Fruit fly (Drosophila melanogaster) whole organism, embryonic: ENCODE results near the gene Glys.

Experiments
- Asciz ChIP-seq: fragments of 200-800 bp; sonication (Bioruptor generic); optimal IDR thresholded peaks from 2 replicates; lab custom pipeline; 2017; ENCODE audit warnings: missing biosample characterization, mild to moderate bottlenecking, missing genetic modification characterization, missing genetic modification reagents
- BEAF-32 ChIP-seq: fragments of 200-800 bp; sonication (Bioruptor generic); optimal IDR thresholded peaks from 3 replicates; lab custom pipeline; 2017; ENCODE audit warnings: missing biosample characterization, missing genetic modification characterization, mild to moderate bottlenecking, moderate library complexity, missing genetic modification reagents
- CG10274 ChIP-seq: fragments of 200-800 bp; sonication (Bioruptor generic); optimal IDR thresholded peaks from 3 replicates; lab custom pipeline; 2017; ENCODE audit warnings: missing biosample characterization, mild to moderate bottlenecking, missing genetic modification characterization
- CG13894 ChIP-seq: fragments of 200-800 bp; sonication (Bioruptor generic); optimal IDR thresholded peaks from 3 replicates; lab custom pipeline; 2018; ENCODE audit warnings: missing biosample characterization, mild to moderate bottlenecking, missing genetic modification characterization, moderate library complexity
- CG14014 ChIP-seq: fragments of 200-800 bp; sonication (Bioruptor generic); IDR thresholded peaks from 2 replicates; pipeline ENCODE4 v1.3.6; 2022; ENCODE audit warnings: missing biosample characterization, missing genetic modification characterization
- CG15011 ChIP-seq: fragments of 200-800 bp; sonication (Bioruptor generic); optimal IDR thresholded peaks from 3 replicates; lab custom pipeline; 2018; ENCODE audit warnings: missing biosample characterization, mild to moderate bottlenecking, missing genetic modification characterization
- CG1647 ChIP-seq: fragments of 200-800 bp; sonication (Bioruptor generic); optimal IDR thresholded peaks from 3 replicates; lab custom pipeline; 2016; ENCODE audit warnings: missing biosample characterization, missing genetic modification characterization
- CG2120 ChIP-seq: fragments of 200-800 bp; sonication (Bioruptor generic); optimal IDR thresholded peaks from 3 replicates; lab custom pipeline; 2016; ENCODE audit warnings: missing biosample characterization, missing genetic modification characterization
- CG2875 ChIP-seq: fragments of 200-800 bp; sonication (Bioruptor generic); optimal IDR thresholded peaks from 2 replicates; lab custom pipeline; 2017; ENCODE audit warnings: missing biosample characterization, mild to moderate bottlenecking, missing genetic modification characterization, missing genetic modification reagents
- CG30403 ChIP-seq: fragments of 200-800 bp; sonication (Bioruptor generic); optimal IDR thresholded peaks from 3 replicates; lab custom pipeline; 2016; ENCODE audit warnings: missing biosample characterization, missing genetic modification characterization
- CG5953 ChIP-seq: fragments of 200-800 bp; sonication (Bioruptor generic); IDR thresholded peaks from 2 replicates; pipeline ENCODE4 v1.3.6; 2022; ENCODE audit warnings: missing biosample characterization, missing genetic modification characterization
- CG6683 ChIP-seq: fragments of 200-800 bp; sonication (Bioruptor generic); optimal IDR thresholded peaks from 2 replicates; lab custom pipeline; 2017; ENCODE audit warnings: missing biosample characterization, mild to moderate bottlenecking, missing genetic modification characterization, missing genetic modification reagents
- CG6689 ChIP-seq: fragments of 200-800 bp; sonication (Bioruptor generic); IDR thresholded peaks from 2 replicates; pipeline ENCODE4 v1.3.6; 2022; ENCODE audit warnings: missing biosample characterization, missing genetic modification characterization
- CG9797 ChIP-seq: fragments of 200-800 bp; sonication (Bioruptor generic); optimal IDR thresholded peaks from 3 replicates; lab custom pipeline; 2018; ENCODE audit warnings: missing biosample characterization, mild to moderate bottlenecking, missing genetic modification characterization
- CG9876 ChIP-seq: fragments of 200-800 bp; sonication (Bioruptor generic); optimal IDR thresholded peaks from 2 replicates; lab custom pipeline; 2016; ENCODE audit warnings: missing biosample characterization, missing genetic modification characterization
- CTCF ChIP-seq: fragments of 200-800 bp; sonication (Bioruptor generic); optimal IDR thresholded peaks from 2 replicates; lab custom pipeline; 2017; ENCODE audit warnings: missing biosample characterization, mild to moderate bottlenecking, missing genetic modification characterization, moderate library complexity
- CoRest ChIP-seq: fragments of 200-800 bp; sonication (Bioruptor generic); optimal IDR thresholded peaks from 3 replicates; lab custom pipeline; 2018; ENCODE audit warnings: missing biosample characterization, mild to moderate bottlenecking, missing genetic modification characterization, moderate library complexity
- Dbx ChIP-seq: fragments of 200-800 bp; sonication (Bioruptor generic); IDR thresholded peaks from 3 replicates; pipeline ENCODE4 v1.3.6; 2022; ENCODE audit warnings: missing biosample characterization, missing genetic modification characterization
- Dip3 ChIP-seq: fragments of 200-800 bp; sonication (Bioruptor generic); optimal IDR thresholded peaks from 3 replicates; lab custom pipeline; 2016; ENCODE audit warnings: missing biosample characterization, missing genetic modification characterization
- Elba2 ChIP-seq: fragments of 200-800 bp; sonication (Bioruptor generic); optimal IDR thresholded peaks from 3 replicates; lab custom pipeline; 2016; ENCODE audit warnings: missing biosample characterization, missing genetic modification characterization
- H2.0 ChIP-seq: fragments of 200-800 bp; sonication (Bioruptor generic); IDR thresholded peaks from 2 replicates; pipeline ENCODE4 v1.3.6; 2022; ENCODE audit warnings: missing biosample characterization, missing genetic modification characterization
- HLH4C ChIP-seq: fragments of 200-800 bp; sonication (Bioruptor generic); IDR thresholded peaks from 3 replicates; pipeline ENCODE4 v1.3.6; 2022; ENCODE audit warnings: missing biosample characterization, missing genetic modification characterization; ENCODE audit not compliant: partially characterized antibody
- Hand ChIP-seq: fragments of 200-800 bp; sonication (Bioruptor generic); optimal IDR thresholded peaks from 2 replicates; lab custom pipeline; 2017; ENCODE audit warnings: mild to moderate bottlenecking, missing biosample characterization, missing genetic modification reagents, missing genetic modification characterization
- Hr51 ChIP-seq, 2 experiments: fragments of 200-800 bp; sonication (Bioruptor generic); optimal IDR thresholded peaks; 2 replicates in 1 of 2; 3 replicates in 1 of 2; lab custom pipeline; 2016 to 2018; ENCODE audit warnings: missing biosample characterization in 2 of 2, missing genetic modification characterization in 2 of 2, mild to moderate bottlenecking in 1 of 2, moderate library complexity in 1 of 2
- Lim3 ChIP-seq: fragments of 200-800 bp; sonication (Bioruptor generic); IDR thresholded peaks from 2 replicates; pipeline ENCODE4 v1.3.6; 2022; ENCODE audit warnings: missing biosample characterization, missing genetic modification characterization
- Oli ChIP-seq: fragments of 200-800 bp; sonication (Bioruptor generic); optimal IDR thresholded peaks from 2 replicates; lab custom pipeline; 2018; ENCODE audit warnings: missing biosample characterization, mild to moderate bottlenecking, missing genetic modification characterization, moderate library complexity
- Rfx ChIP-seq: fragments of 200-800 bp; sonication (Bioruptor generic); IDR thresholded peaks from 2 replicates; pipeline ENCODE4 v1.3.6; 2022; ENCODE audit warnings: missing biosample characterization, missing genetic modification characterization
- Rx ChIP-seq: fragments of 200-800 bp; sonication (Bioruptor generic); IDR thresholded peaks from 2 replicates; pipeline ENCODE4 v1.3.6; 2022; ENCODE audit warnings: missing biosample characterization, missing genetic modification characterization
- Ssrp ChIP-seq: fragments of 200-800 bp; sonication (Bioruptor generic); optimal IDR thresholded peaks from 2 replicates; lab custom pipeline; 2018; ENCODE audit warnings: missing biosample characterization, mild to moderate bottlenecking, missing genetic modification characterization, moderate library complexity
- Usf ChIP-seq: fragments of 200-800 bp; sonication (Bioruptor generic); optimal IDR thresholded peaks from 2 replicates; lab custom pipeline; 2017; ENCODE audit warnings: missing genotype, missing biosample characterization, missing genetic modification characterization
- bigmax ChIP-seq: fragments of 200-800 bp; sonication (Bioruptor generic); optimal IDR thresholded peaks from 2 replicates; lab custom pipeline; 2018; ENCODE audit warnings: missing biosample characterization, mild to moderate bottlenecking, missing genetic modification characterization
- bowl ChIP-seq: fragments of 200-800 bp; sonication (Bioruptor generic); IDR thresholded peaks from 2 replicates; pipeline ENCODE4 v1.3.6; 2022; ENCODE audit warnings: missing biosample characterization, missing genetic modification characterization
- cato ChIP-seq: fragments of 200-800 bp; sonication (Bioruptor generic); optimal IDR thresholded peaks from 2 replicates; lab custom pipeline; 2016; ENCODE audit warnings: missing biosample characterization, missing genetic modification characterization, borderline replicate concordance
- chinmo ChIP-seq: fragments of 200-800 bp; sonication (Bioruptor generic); IDR thresholded peaks from 4 replicates; pipeline ENCODE4 v1.3.6; 2022; ENCODE audit warnings: missing biosample characterization, missing genetic modification characterization; ENCODE audit not compliant: partially characterized antibody
- disco-r ChIP-seq: fragments of 200-800 bp; sonication (Bioruptor generic); optimal IDR thresholded peaks from 2 replicates; lab custom pipeline; 2016; ENCODE audit warnings: missing biosample characterization, missing genetic modification characterization
- dmrt99B ChIP-seq: fragments of 200-800 bp; sonication (Bioruptor generic); optimal IDR thresholded peaks from 2 replicates; lab custom pipeline; 2018; ENCODE audit warnings: missing biosample characterization, mild to moderate bottlenecking, missing genetic modification characterization, moderate library complexity
- eyg ChIP-seq: fragments of 200-800 bp; sonication (Bioruptor generic); optimal IDR thresholded peaks from 3 replicates; lab custom pipeline; 2016; ENCODE audit warnings: missing biosample characterization, missing genetic modification characterization
- fd64A ChIP-seq: fragments of 200-800 bp; sonication (Bioruptor generic); optimal IDR thresholded peaks from 3 replicates; lab custom pipeline; 2018; ENCODE audit warnings: missing biosample characterization, mild to moderate bottlenecking, missing genetic modification characterization
- fd96Cb ChIP-seq: fragments of 200-800 bp; sonication (Bioruptor generic); optimal IDR thresholded peaks from 2 replicates; lab custom pipeline; 2018; ENCODE audit warnings: missing biosample characterization, mild to moderate bottlenecking, missing genetic modification characterization, moderate library complexity
- ftz-f1 ChIP-seq: fragments of 200-800 bp; sonication (Bioruptor generic); optimal IDR thresholded peaks from 2 replicates; lab custom pipeline; 2016; ENCODE audit warnings: missing biosample characterization, missing genetic modification characterization
- lola ChIP-seq, 3 experiments: fragments of >200 bp in 2 of 3; fragments of 200-800 bp in 1 of 3; sonication (Bioruptor generic) in 1 of 3; optimal IDR thresholded peaks; 2 replicates each; lab custom pipeline; 2017 to 2019; ENCODE audit warnings: missing biosample characterization in 3 of 3, missing genetic modification characterization in 3 of 3, mild to moderate bottlenecking in 1 of 3, moderate library complexity in 1 of 3
- maf-S ChIP-seq: fragments of 200-800 bp; sonication (Bioruptor generic); optimal IDR thresholded peaks from 2 replicates; lab custom pipeline; 2016; ENCODE audit warnings: missing biosample characterization, missing genetic modification characterization
- nom ChIP-seq: fragments of 200-800 bp; sonication (Bioruptor generic); optimal IDR thresholded peaks from 2 replicates; lab custom pipeline; 2017; ENCODE audit warnings: missing biosample characterization, missing genetic modification characterization, mild to moderate bottlenecking, moderate library complexity, missing genetic modification reagents
- odd ChIP-seq: fragments of 200-800 bp; sonication (Bioruptor generic); optimal IDR thresholded peaks from 2 replicates; lab custom pipeline; 2017; ENCODE audit warnings: missing biosample characterization, mild to moderate bottlenecking, missing genetic modification characterization
- prd ChIP-seq, 3 experiments: fragments of >200 bp in 2 of 3; fragments of 200-800 bp in 1 of 3; sonication (Bioruptor generic) in 1 of 3; optimal IDR thresholded peaks in 2 of 3; IDR thresholded peaks in 1 of 3; 2 replicates in 2 of 3; 3 replicates in 1 of 3; pipeline versions ENCODE4 v1.3.6 to Lab custom; 2017 to 2022; ENCODE audit warnings: missing biosample characterization in 1 of 3, missing genetic modification characterization in 1 of 3
- pros ChIP-seq: fragments of 200-800 bp; sonication (Bioruptor generic); optimal IDR thresholded peaks from 3 replicates; lab custom pipeline; 2019; ENCODE audit warnings: missing biosample characterization, mild to moderate bottlenecking, missing genetic modification characterization, moderate library complexity
- sisA ChIP-seq: fragments of 200-800 bp; sonication (Bioruptor generic); IDR thresholded peaks from 2 replicates; pipeline ENCODE4 v1.3.6; 2022; ENCODE audit warnings: missing biosample characterization, missing genetic modification characterization
- sug ChIP-seq: fragments of 200-800 bp; optimal IDR thresholded peaks from 2 replicates; lab custom pipeline; 2019; ENCODE audit warnings: missing biosample characterization, mild to moderate bottlenecking, missing genetic modification characterization, moderate library complexity
- tgo ChIP-seq: fragments of 200-800 bp; sonication (Bioruptor generic); IDR thresholded peaks from 3 replicates; pipeline ENCODE4 v1.3.6; 2022; ENCODE audit warnings: missing biosample characterization, missing genetic modification characterization
- tup ChIP-seq: fragments of 200-800 bp; sonication (Bioruptor generic); optimal IDR thresholded peaks from 2 replicates; lab custom pipeline; 2016; ENCODE audit warnings: missing biosample characterization, mild to moderate bottlenecking, missing genetic modification characterization, moderate library complexity

Glys gene

DNA sequence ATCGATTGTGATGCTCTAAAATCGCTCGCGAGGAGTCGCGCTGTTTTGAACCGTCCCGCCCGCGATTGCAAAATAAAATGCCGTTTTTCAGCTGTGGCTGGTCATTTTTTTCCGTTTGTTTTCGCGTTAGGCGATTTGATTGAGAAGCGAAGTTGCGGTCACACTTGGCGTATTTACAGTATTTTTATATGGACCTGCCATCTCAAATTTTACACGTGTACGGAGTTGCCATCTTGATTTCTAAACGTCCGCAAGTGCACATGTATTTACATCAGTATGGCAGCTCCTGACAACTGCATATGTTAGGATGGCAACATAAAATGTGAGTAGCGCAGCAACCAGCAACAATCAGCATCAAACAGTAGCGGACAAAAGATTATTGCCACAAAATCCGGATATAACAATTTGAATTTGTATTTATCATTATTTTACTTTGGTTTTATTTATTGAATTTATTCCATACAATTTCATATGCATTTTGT lies 51.7 kb downstream of the Glys start, which contains the start of gene CG6966 (continued):
- TF ChIP-seq CG2120 (GFP tag; lab: Kevin White, UChicago), result peak; percentile 96
- peak; percentile 71 for TF ChIP-seq CG10274 (GFP tag; lab: Kevin White, UChicago)
- peak; percentile 91 for TF ChIP-seq CG6683
- TF ChIP-seq Oli (tag; lab: Kevin White, UChicago), result peak; percentile 88
- TF ChIP-seq Rfx (GFP tag; lab: Robert Waterston, UW), result no peak
- TF ChIP-seq odd (GFP tag; lab: Kevin White, UChicago), result peak; percentile 80
- TF ChIP-seq disco-r (GFP tag; lab: Kevin White, UChicago), result peak; percentile 95
- peak; percentile 79 for TF ChIP-seq nom (GFP tag; lab: Kevin White, UChicago)
- TF ChIP-seq CoRest (tag; lab: Kevin White, UChicago), result peak; percentile 97
- TF ChIP-seq H2.0 (GFP tag; lab: Robert Waterston, UW), result no peak
- TF ChIP-seq chinmo (GFP tag; lab: Robert Waterston, UW), result no peak
- TF ChIP-seq fd64A (GFP tag; lab: Kevin White, UChicago), result peak; percentile 73
- peak; percentile 88 for TF ChIP-seq tup (GFP tag; lab: Kevin White, UChicago)
- peak; percentile 95 for TF ChIP-seq Dip3
- TF ChIP-seq bigmax (GFP tag; lab: Kevin White, UChicago), result peak; percentile 74
- no peak for TF ChIP-seq CG5953
- TF ChIP-seq CG15011 (GFP tag; lab: Kevin White, UChicago), result peak; percentile 92
- TF ChIP-seq Asciz (GFP tag; lab: Kevin White, UChicago), result peak; percentile 87
- no peak for TF ChIP-seq HLH4C (GFP tag; lab: Robert Waterston, UW)
- peak; percentile 82 for TF ChIP-seq dmrt99B (tag; lab: Kevin White, UChicago)
- TF ChIP-seq sisA, result no peak
- TF ChIP-seq BEAF-32 (GFP tag; lab: Kevin White, UChicago), result peak; percentile 67
- TF ChIP-seq Dbx (GFP tag; lab: Robert Waterston, UW), result no peak
- TF ChIP-seq cato (GFP tag; lab: Kevin White, UChicago), result peak; percentile 94
- TF ChIP-seq CG6689 (GFP tag; lab: Robert Waterston, UW), result no peak
- peak; percentile 82 for TF ChIP-seq fd96Cb (tag; lab: Kevin White, UChicago)
- TF ChIP-seq Lim3 (GFP tag; lab: Robert Waterston, UW), result no peak
- TF ChIP-seq ftz-f1 (GFP tag; lab: Kevin White, UChicago), result no peak
- peak; percentile 99 for TF ChIP-seq CG9797
- no peak for TF ChIP-seq pros (GFP tag; lab: Kevin White, UChicago)
- no peak for TF ChIP-seq bowl
- no peak for TF ChIP-seq Rx (GFP tag; lab: Robert Waterston, UW)
- TF ChIP-seq Usf (GFP tag; lab: Kevin White, UChicago), result peak; percentile 95
- peak; percentile 96 for TF ChIP-seq CG1647 (GFP tag; lab: Kevin White, UChicago)
- TF ChIP-seq Ssrp (tag; lab: Kevin White, UChicago), result peak; percentile 87
- peak; percentile 76 for TF ChIP-seq Hand (GFP tag; lab: Kevin White, UChicago)
- peak; percentile 97 for TF ChIP-seq maf-S (GFP tag; lab: Kevin White, UChicago)
- peak; percentile 78 for TF ChIP-seq CTCF (GFP tag; lab: Kevin White, UChicago)
- TF ChIP-seq CG13894 (tag; lab: Kevin White, UChicago), result peak; percentile 96
- TF ChIP-seq Hr51 (GFP tag; optimal IDR thresholded peaks at IDR 0.05; lab: Kevin White, UChicago), result peak; percentile 88 to 97
- TF ChIP-seq CG14014 (GFP tag; lab: Robert Waterston, UW), result no peak
- peak; percentile 95 for TF ChIP-seq eyg (GFP tag; lab: Kevin White, UChicago)
- peak; percentile 93 for TF ChIP-seq sug (tag; lab: Kevin White, UChicago)
- TF ChIP-seq CG2875 (GFP tag; lab: Kevin White, UChicago), result peak; percentile 94
- peak; percentile 99 for TF ChIP-seq CG9876 (GFP tag; lab: Kevin White, UChicago)
- TF ChIP-seq lola (GFP tag; optimal IDR thresholded peaks at IDR 0.05; lab: Kevin White, UChicago), result peak in 1 of 3 experiments; percentile 65
- TF ChIP-seq tgo (GFP tag; lab: Robert Waterston, UW), result no peak
- no peak for TF ChIP-seq prd (optimal IDR thresholded peaks at IDR 0.05; lab: Kevin White, UChicago)
- no peak for TF ChIP-seq prd (GFP tag; IDR thresholded peaks at IDR 0.05; lab: Robert Waterston, UW)
- TF ChIP-seq CG30403 (GFP tag; lab: Kevin White, UChicago), result peak; percentile 93
- TF ChIP-seq Elba2 (GFP tag; lab: Kevin White, UChicago), result peak; percentile 85
